Worm (Caenorhabditis elegans) whole organism, L4 larva: ENCODE data around the gene F38B6.3.
A peak's percentile ranks its signal among the peaks of the same experiment; 100 is the strongest.

ENCODE experiments used
- T20F7.1 ChIP-seq: fragments of 200-800 bp; sonication (Bioruptor generic); optimal IDR thresholded peaks from 2 replicates; lab custom pipeline; 2018; ENCODE audit warnings: mild to moderate bottlenecking, missing genetic modification characterization, missing compliant biosample characterization
- T26A8.4 ChIP-seq: fragments of 200-800 bp; sonication (Bioruptor generic); IDR thresholded peaks from 2 replicates; pipeline ENCODE4 v1.3.6; 2022; ENCODE audit warnings: missing genetic modification characterization, missing compliant biosample characterization
- Y5F2A.4 ChIP-seq: fragments of 200-800 bp; sonication (Bioruptor generic); optimal IDR thresholded peaks from 2 replicates; lab custom pipeline; 2018; ENCODE audit warnings: mild to moderate bottlenecking, missing genetic modification characterization, missing compliant biosample characterization
- Y75B8A.6 ChIP-seq: fragments of 200-800 bp; sonication (Bioruptor generic); IDR thresholded peaks from 2 replicates; pipeline ENCODE4 v1.3.6; 2022; ENCODE audit warnings: missing genetic modification reagents, missing genetic modification characterization, missing compliant biosample characterization
- ZK337.2 ChIP-seq: fragments of 200-800 bp; sonication (Bioruptor generic); IDR thresholded peaks from 2 replicates; pipeline ENCODE4 v1.3.6; 2022; ENCODE audit warnings: missing genetic modification reagents, missing genetic modification characterization, missing compliant biosample characterization
- ZK546.5 ChIP-seq, 2 experiments: sonication (generic microtip); optimal IDR thresholded peaks; 2 replicates each; lab custom pipeline; 2017; ENCODE audit warnings: missing biosample characterization in 2 of 2, missing genetic modification characterization in 2 of 2
- aha-1 ChIP-seq: fragments of 150-350 bp; peaks from one replicate; lab custom pipeline; 2014; ENCODE audit warnings: missing biosample characterization, missing genetic modification characterization
- aly-2 ChIP-seq: sonication (generic microtip); optimal IDR thresholded peaks from 2 replicates; lab custom pipeline; 2018; ENCODE audit warnings: missing biosample characterization, missing genetic modification characterization
- ama-1 ChIP-seq: fragments of 150-350 bp; optimal IDR thresholded peaks from 2 replicates; lab custom pipeline; 2014; ENCODE audit warnings: inconsistent platforms, mixed read lengths
- ctbp-1 ChIP-seq: fragments of 200-800 bp; sonication (Bioruptor generic); IDR thresholded peaks from 2 replicates; pipeline ENCODE4 v1.3.6; 2022; ENCODE audit warnings: missing genetic modification reagents, missing genetic modification characterization, missing compliant biosample characterization
- daf-16 ChIP-seq, 3 experiments: sonication (generic microtip); optimal IDR thresholded peaks; 2 replicates each; lab custom pipeline; 2016 to 2017; ENCODE audit warnings: missing genetic modification characterization in 3 of 3, missing genetic modification reagents in 3 of 3, mild to moderate bottlenecking in 2 of 3, missing compliant biosample characterization in 2 of 3, missing biosample characterization in 1 of 3, moderate library complexity in 1 of 3
- daf-19 ChIP-seq: fragments of 200-800 bp; sonication (Bioruptor generic); conservative IDR thresholded peaks from 2 replicates; pipeline ENCODE4 v1.3.6; 2022; ENCODE audit warnings: missing genetic modification characterization, missing compliant biosample characterization
- dmd-6 ChIP-seq: fragments of 200-800 bp; sonication (Bioruptor generic); IDR thresholded peaks from 2 replicates; pipeline ENCODE4 v1.3.6; 2022; ENCODE audit warnings: missing genetic modification reagents, missing genetic modification characterization, missing compliant biosample characterization
- dve-1 ChIP-seq: sonication (generic microtip); optimal IDR thresholded peaks from 2 replicates; lab custom pipeline; 2017; ENCODE audit warnings: antibody characterized with exemption, mild to moderate bottlenecking, missing genetic modification characterization, missing compliant biosample characterization; ENCODE audit not compliant: insufficient read depth
- fos-1 ChIP-seq: fragments of 150-350 bp; optimal IDR thresholded peaks from 2 replicates; lab custom pipeline; 2014; ENCODE audit warnings: missing biosample characterization, missing genetic modification characterization
- gei-8 ChIP-seq: fragments of 200-800 bp; sonication (Bioruptor generic); optimal IDR thresholded peaks from 2 replicates; lab custom pipeline; 2018; ENCODE audit warnings: mild to moderate bottlenecking, missing genetic modification characterization, missing compliant biosample characterization
- hif-1 ChIP-seq, 2 experiments: sonication (generic microtip); optimal IDR thresholded peaks; 2 replicates each; lab custom pipeline; 2016 to 2017; ENCODE audit warnings: missing compliant biosample characterization in 2 of 2, missing genetic modification characterization in 2 of 2, missing genetic modification reagents in 2 of 2, missing genotype in 2 of 2, mild to moderate bottlenecking in 1 of 2
- hlh-11 ChIP-seq: fragments of 200-800 bp; sonication (Bioruptor generic); optimal IDR thresholded peaks from 2 replicates; lab custom pipeline; 2018; ENCODE audit warnings: mild to moderate bottlenecking, missing genetic modification characterization, missing compliant biosample characterization
- hlh-30 ChIP-seq: sonication (generic microtip); optimal IDR thresholded peaks from 2 replicates; lab custom pipeline; 2017; ENCODE audit warnings: antibody characterized with exemption, mild to moderate bottlenecking, missing genetic modification characterization, missing compliant biosample characterization; ENCODE audit not compliant: insufficient read depth
- hmg-1.1 ChIP-seq: fragments of 200-800 bp; sonication (Bioruptor generic); IDR thresholded peaks from 2 replicates; pipeline ENCODE4 v1.3.6; 2022; ENCODE audit warnings: missing genetic modification reagents, missing genetic modification characterization, missing compliant biosample characterization
- jun-1 ChIP-seq: fragments of 150-350 bp; optimal IDR thresholded peaks from 2 replicates; lab custom pipeline; 2014; ENCODE audit warnings: missing biosample characterization, missing genetic modification reagents, missing genetic modification characterization
- lin-13 ChIP-seq: fragments of 150-350 bp; optimal IDR thresholded peaks from 2 replicates; lab custom pipeline; 2014; ENCODE audit warnings: missing biosample characterization, missing genetic modification reagents, missing genetic modification characterization
- lin-15B ChIP-seq: fragments of 150-350 bp; sonication (generic microtip); optimal IDR thresholded peaks from 3 replicates; lab custom pipeline; 2014; ENCODE audit warnings: missing biosample characterization, missing genetic modification characterization
- lin-29 ChIP-seq: fragments of 200-800 bp; sonication (Bioruptor generic); IDR thresholded peaks from 2 replicates; pipeline ENCODE4 v1.3.6; 2022; ENCODE audit warnings: missing genetic modification reagents, missing genetic modification characterization, missing compliant biosample characterization
- lsy-2 ChIP-seq, 2 experiments: fragments of 150-350 bp in 1 of 2; sonication (generic microtip) in 1 of 2; optimal IDR thresholded peaks; 2 replicates each; lab custom pipeline; 2014 to 2017; ENCODE audit warnings: missing biosample characterization in 2 of 2, missing genetic modification characterization in 2 of 2
- mdl-1 ChIP-seq, 2 experiments: fragments of 150-350 bp in 1 of 2; sonication (generic microtip) in 1 of 2; optimal IDR thresholded peaks; 2 replicates each; lab custom pipeline; 2014 to 2017; ENCODE audit warnings: missing biosample characterization in 2 of 2, missing genetic modification characterization in 2 of 2
- mep-1 ChIP-seq: fragments of 150-350 bp; sonication (generic microtip); optimal IDR thresholded peaks from 3 replicates; lab custom pipeline; 2014; ENCODE audit warnings: missing biosample characterization, missing genetic modification characterization
- mxl-2 ChIP-seq: fragments of 200-800 bp; sonication (Bioruptor generic); conservative IDR thresholded peaks from 2 replicates; pipeline ENCODE4 v1.3.6; 2022; ENCODE audit warnings: missing genetic modification reagents, missing genetic modification characterization, missing compliant biosample characterization
- nhr-102 ChIP-seq: sonication (generic microtip); optimal IDR thresholded peaks from 2 replicates; lab custom pipeline; 2016; ENCODE audit warnings: mild to moderate bottlenecking, missing genetic modification characterization, moderate library complexity, missing compliant biosample characterization
- nhr-11 ChIP-seq: fragments of 150-350 bp; optimal IDR thresholded peaks from 2 replicates; lab custom pipeline; 2014; ENCODE audit warnings: missing biosample characterization, missing genetic modification characterization
- nhr-28 ChIP-seq: fragments of 150-350 bp; optimal IDR thresholded peaks from 2 replicates; lab custom pipeline; 2014; ENCODE audit warnings: missing biosample characterization, missing genetic modification characterization
- nhr-48 ChIP-seq: sonication (generic microtip); optimal IDR thresholded peaks from 2 replicates; lab custom pipeline; 2016; ENCODE audit warnings: mild to moderate bottlenecking, missing genetic modification characterization, missing compliant biosample characterization
- nhr-6 ChIP-seq: fragments of 150-350 bp; optimal IDR thresholded peaks from 2 replicates; lab custom pipeline; 2014; ENCODE audit warnings: missing biosample characterization, missing genetic modification characterization
- nhr-76 ChIP-seq: fragments of 150-350 bp; optimal IDR thresholded peaks from 2 replicates; lab custom pipeline; 2014; ENCODE audit warnings: missing biosample characterization, missing genetic modification characterization
- nhr-77 ChIP-seq: fragments of 150-350 bp; optimal IDR thresholded peaks from 2 replicates; lab custom pipeline; 2014; ENCODE audit warnings: missing biosample characterization, missing genetic modification characterization
- pqm-1 ChIP-seq: sonication (generic microtip); optimal IDR thresholded peaks from 2 replicates; lab custom pipeline; 2017; ENCODE audit warnings: missing biosample characterization, missing genetic modification characterization
- rbr-2 ChIP-seq: sonication (generic microtip); optimal IDR thresholded peaks from 2 replicates; lab custom pipeline; 2016; ENCODE audit warnings: missing genotype, missing genetic modification characterization, missing compliant biosample characterization
- saeg-2 ChIP-seq: fragments of 200-800 bp; sonication (Bioruptor generic); IDR thresholded peaks from 2 replicates; pipeline ENCODE4 v1.3.6; 2022; ENCODE audit warnings: missing genetic modification reagents, missing genetic modification characterization, missing compliant biosample characterization
- snpc-4 ChIP-seq: fragments of 150-350 bp; optimal IDR thresholded peaks from 2 replicates; lab custom pipeline; 2014; ENCODE audit warnings: missing biosample characterization, missing genetic modification characterization
- spr-1 ChIP-seq: sonication (generic microtip); optimal IDR thresholded peaks from 2 replicates; lab custom pipeline; 2016; ENCODE audit warnings: mild to moderate bottlenecking, missing genetic modification characterization, missing compliant biosample characterization
- tag-97 ChIP-seq: fragments of 200-800 bp; sonication (Bioruptor generic); IDR thresholded peaks from 2 replicates; pipeline ENCODE4 v1.3.6; 2022; ENCODE audit warnings: missing genetic modification characterization, missing compliant biosample characterization
- tra-1 ChIP-seq: fragments of 200-800 bp; sonication (Bioruptor generic); IDR thresholded peaks from 2 replicates; pipeline ENCODE4 v1.3.6; 2022; ENCODE audit warnings: missing genetic modification reagents, missing genetic modification characterization, missing compliant biosample characterization
- unc-62 ChIP-seq, 3 experiments: fragments of 150-350 bp in 1 of 3; sonication (generic microtip); optimal IDR thresholded peaks in 2 of 3; peaks in 1 of 3; 1 replicate in 1 of 3; 2 replicates in 2 of 3; lab custom pipeline; 2014 to 2017; ENCODE audit warnings: missing biosample characterization in 3 of 3, missing genetic modification characterization in 3 of 3, missing genetic modification reagents in 3 of 3, missing genotype in 1 of 3
- zfp-2 ChIP-seq: sonication (generic microtip); optimal IDR thresholded peaks from 2 replicates; lab custom pipeline; 2016; ENCODE audit warnings: mild to moderate bottlenecking, missing genetic modification characterization, missing compliant biosample characterization
- zip-11 ChIP-seq: fragments of 200-800 bp; sonication (Bioruptor generic); IDR thresholded peaks from 2 replicates; pipeline ENCODE4 v1.3.6; 2022; ENCODE audit warnings: missing genetic modification characterization, missing compliant biosample characterization
- zip-2 ChIP-seq: fragments of 150-350 bp; optimal IDR thresholded peaks from 2 replicates; lab custom pipeline; 2014; ENCODE audit warnings: missing biosample characterization, missing genetic modification characterization

The F38B6.3 gene

ce11 chrX:6739034-6740008 is 45.9 kb downstream of the F38B6.3 start:
- TF ChIP-seq pqm-1 = peak; percentile 4
- peak in 1 of 2 experiments; percentile 42 for TF ChIP-seq lsy-2 (tag; optimal IDR thresholded peaks at IDR 0.05; lab: Kevin White, UChicago)
- 0 out of 2 replicates have a peak, but pooled peaks have one; percentile 17 for TF ChIP-seq mxl-2 (GFP tag; lab: Robert Waterston, UW)
- no peak for TF ChIP-seq gei-8 (GFP tag; lab: Kevin White, UChicago)
- TF ChIP-seq ctbp-1 (GFP tag; lab: Robert Waterston, UW) = 0 out of 2 replicates have a peak, but pooled peaks have one; percentile 49
- TF ChIP-seq aha-1 (tag; lab: Kevin White, UChicago) = peak; percentile 95
- no peak for TF ChIP-seq aly-2 (tag; lab: Kevin White, UChicago)
- TF ChIP-seq nhr-11 (tag; lab: Kevin White, UChicago) = peak; percentile 34
- TF ChIP-seq lin-13 (GFP tag; lab: Kevin White, UChicago) = no peak
- TF ChIP-seq nhr-102 (tag; lab: Kevin White, UChicago) = peak; percentile 7
- TF ChIP-seq T20F7.1 (GFP tag; lab: Kevin White, UChicago) = peak; percentile 30
- TF ChIP-seq dmd-6 (GFP tag; lab: Robert Waterston, UW) = peak; percentile 63
- TF ChIP-seq snpc-4 = no peak
- TF ChIP-seq hif-1 (tag; optimal IDR thresholded peaks at IDR 0.05; lab: Kevin White, UChicago) = peak in 1 of 2 experiments; percentile 71
- TF ChIP-seq tra-1 (GFP tag; lab: Robert Waterston, UW) = 0 out of 2 replicates have a peak, but pooled peaks have one; percentile 4
- no peak for TF ChIP-seq lin-15B (tag; lab: Kevin White, UChicago)
- peak; percentile 42 for TF ChIP-seq zip-2 (tag; lab: Kevin White, UChicago)
- no peak for TF ChIP-seq spr-1 (tag; lab: Kevin White, UChicago)
- TF ChIP-seq daf-16 (GFP tag; optimal IDR thresholded peaks at IDR 0.05; lab: Kevin White, UChicago) = no peak
- peak; percentile 56 for TF ChIP-seq daf-16 (tag; optimal IDR thresholded peaks at IDR 0.05; lab: Kevin White, UChicago)
- TF ChIP-seq unc-62 (GFP tag; optimal IDR thresholded peaks at IDR 0.05 in 1 of 2; lab: Kevin White, UChicago) = peak in 1 of 2 experiments; percentile 94
- no peak for TF ChIP-seq unc-62 (tag; optimal IDR thresholded peaks at IDR 0.05; lab: Kevin White, UChicago)
- TF ChIP-seq mdl-1 (tag; optimal IDR thresholded peaks at IDR 0.05; lab: Kevin White, UChicago) = peak; percentile 96 to 97
- TF ChIP-seq zfp-2 (tag; lab: Kevin White, UChicago) = no peak
- peak; percentile 71 for TF ChIP-seq hlh-11 (tag; lab: Kevin White, UChicago)
- no peak for TF ChIP-seq ZK337.2
- peak; percentile 61 for TF ChIP-seq dve-1 (tag; lab: Kevin White, UChicago)
- TF ChIP-seq nhr-48 (tag; lab: Kevin White, UChicago) = peak; percentile 83
- peak; percentile 92 for TF ChIP-seq hlh-30
- no peak for TF ChIP-seq Y75B8A.6 (GFP tag; lab: Robert Waterston, UW)
- TF ChIP-seq mep-1 (tag; lab: Kevin White, UChicago) = no peak
- TF ChIP-seq, all 104 proteins: peak for 19

- TF ChIP-seq ama-1 (lab: Kevin White, UChicago) (no peak), hlh-11 (tag; lab: Kevin White, UChicago) (no peak), saeg-2 (GFP tag; lab: Robert Waterston, UW) (no peak), nhr-76 (no peak), zip-11 (GFP tag; lab: Robert Waterston, UW) (no peak), mxl-2 (GFP tag; lab: Robert Waterston, UW) (no peak), rbr-2 (tag; lab: Kevin White, UChicago) (peak; percentile 41), nhr-77 (no peak), fos-1 (tag; lab: Kevin White, UChicago) (no peak), Y5F2A.4 (GFP tag; lab: Kevin White, UChicago) (no peak), gei-8 (GFP tag; lab: Kevin White, UChicago) (peak; percentile 35), lin-29 (GFP tag; lab: Robert Waterston, UW) (no peak), tag-97 (GFP tag; lab: Robert Waterston, UW) (no peak), daf-19 (GFP tag; lab: Robert Waterston, UW) (no peak), nhr-28 (tag; lab: Kevin White, UChicago) (no peak), jun-1 (tag; lab: Kevin White, UChicago) (no peak), nhr-6 (tag; lab: Kevin White, UChicago) (no peak), hmg-1.1 (no peak), T26A8.4 (GFP tag; lab: Robert Waterston, UW) (no peak; the same call in 1 of the 2 replicates), ZK546.5 (tag; optimal IDR thresholded peaks at IDR 0.05; lab: Kevin White, UChicago) (no peak)
Observed at ce11 chrX:6740282-6740982, 47.0 kb downstream of the F38B6.3 start.
